Worm (Caenorhabditis elegans) whole organism, L1 larva: Measurements from ENCODE around the gene F01D5.6.

Source experiments
- ces-1 ChIP-seq: fragments of 150-350 bp; optimal IDR thresholded peaks from 2 replicates; lab custom pipeline; 2014; ENCODE audit warnings: missing biosample characterization, missing genetic modification reagents, missing genetic modification characterization
- elt-3 ChIP-seq, 6 experiments: fragments of 150-350 bp in 1 of 6; sonication (generic microtip); optimal IDR thresholded peaks; 2 replicates each; lab custom pipeline; 2017 to 2018; ENCODE audit warnings: missing biosample characterization in 6 of 6, missing genetic modification characterization in 6 of 6, inconsistent platforms in 1 of 6
- fos-1 ChIP-seq: fragments of 150-350 bp; optimal IDR thresholded peaks from 2 replicates; lab custom pipeline; 2014; ENCODE audit warnings: missing biosample characterization, missing genetic modification characterization
- lin-39 ChIP-seq: fragments of 150-350 bp; optimal IDR thresholded peaks from 2 replicates; lab custom pipeline; 2014; ENCODE audit warnings: missing biosample characterization, missing genetic modification reagents, missing genetic modification characterization
- nhr-11 ChIP-seq: fragments of 150-350 bp; optimal IDR thresholded peaks from 2 replicates; lab custom pipeline; 2014; ENCODE audit warnings: missing biosample characterization, missing genetic modification characterization
- nhr-28 ChIP-seq: fragments of 150-350 bp; optimal IDR thresholded peaks from 2 replicates; lab custom pipeline; 2014; ENCODE audit warnings: missing biosample characterization, missing genetic modification characterization
- nhr-71 ChIP-seq: sonication (generic microtip); optimal IDR thresholded peaks from 2 replicates; lab custom pipeline; 2016; ENCODE audit warnings: mild to moderate bottlenecking, missing genetic modification characterization, moderate library complexity, missing compliant biosample characterization
- nhr-90 ChIP-seq: sonication (generic microtip); optimal IDR thresholded peaks from 2 replicates; lab custom pipeline; 2016; ENCODE audit warnings: mild to moderate bottlenecking, missing genetic modification characterization, missing compliant biosample characterization; ENCODE audit not compliant: poor library complexity
- skn-1 ChIP-seq: fragments of 150-350 bp; optimal IDR thresholded peaks from 2 replicates; lab custom pipeline; 2014; ENCODE audit warnings: missing biosample characterization, missing genetic modification characterization
- snu-23 ChIP-seq: sonication (generic microtip); optimal IDR thresholded peaks from 2 replicates; lab custom pipeline; 2016; ENCODE audit warnings: missing genetic modification characterization, missing compliant biosample characterization
- unc-86 ChIP-seq: sonication (generic microtip); optimal IDR thresholded peaks from 2 replicates; lab custom pipeline; 2016; ENCODE audit warnings: missing genetic modification characterization, missing compliant biosample characterization
- ztf-11 ChIP-seq, 2 experiments: sonication (generic microtip); optimal IDR thresholded peaks; 2 replicates each; lab custom pipeline; 2016 to 2017; ENCODE audit warnings: missing genetic modification characterization in 2 of 2, missing biosample characterization in 1 of 2, missing compliant biosample characterization in 1 of 2

DNA sequence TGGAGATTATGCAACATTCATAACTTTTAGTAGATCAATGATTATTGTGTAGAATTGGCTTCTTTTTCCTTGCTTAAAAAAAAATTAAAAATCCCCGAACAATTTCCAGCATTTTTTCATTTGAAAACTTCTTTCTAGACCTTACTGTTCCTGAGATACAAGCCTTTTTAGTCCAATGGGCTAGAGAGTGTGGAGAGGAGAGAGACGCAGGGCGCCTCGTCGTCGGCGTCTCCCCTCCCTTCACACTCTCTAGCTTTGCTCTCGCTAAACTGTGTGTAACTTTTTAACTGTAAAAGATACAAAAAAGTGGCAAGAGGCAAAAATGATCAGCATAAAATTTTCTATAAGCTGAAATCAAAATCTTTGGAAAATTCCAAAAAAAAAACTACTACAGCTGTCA, 1.1 kb upstream of the F01D5.6 start:
- TF ChIP-seq lin-39, result no peak
- TF ChIP-seq snu-23 (GFP tag; lab: Kevin White, UChicago), result no peak
- no peak for TF ChIP-seq ces-1 (GFP tag; lab: Kevin White, UChicago)
- TF ChIP-seq ztf-11 (tag; optimal IDR thresholded peaks at IDR 0.05; lab: Kevin White, UChicago), result no peak
- TF ChIP-seq nhr-28, result no peak
- no peak for TF ChIP-seq nhr-90
- TF ChIP-seq nhr-11 (tag; lab: Kevin White, UChicago), result no peak
- no peak for TF ChIP-seq fos-1 (tag; lab: Kevin White, UChicago)
- no peak for TF ChIP-seq elt-3 (tag; optimal IDR thresholded peaks at IDR 0.05; lab: Kevin White, UChicago)
- TF ChIP-seq unc-86, result no peak
- no peak for TF ChIP-seq nhr-71 (tag; lab: Kevin White, UChicago)
- no peak for TF ChIP-seq skn-1 (tag; lab: Kevin White, UChicago)
